Worm (Caenorhabditis elegans) whole organism, mixed stage, embryonic: ENCODE results near the gene C18E9.8.
A peak's percentile ranks its signal among the peaks of the same experiment; 100 is the strongest.

Experiments
- M03D4.4 ChIP-seq: sonication (generic microtip); optimal IDR thresholded peaks from 2 replicates; lab custom pipeline; 2017; ENCODE audit warnings: mild to moderate bottlenecking, missing genetic modification characterization, missing compliant biosample characterization
- bed-3 ChIP-seq: fragments of 200-800 bp; sonication (Bioruptor generic); optimal IDR thresholded peaks from 3 replicates; lab custom pipeline; 2018; ENCODE audit warnings: mild to moderate bottlenecking, missing genetic modification characterization, moderate library complexity, missing compliant biosample characterization
- blmp-1 ChIP-seq: fragments of 150-350 bp; optimal IDR thresholded peaks from 2 replicates; lab custom pipeline; 2014; ENCODE audit warnings: missing biosample characterization, missing genetic modification characterization
- ceh-39 ChIP-seq: fragments of 150-350 bp; optimal IDR thresholded peaks from 2 replicates; lab custom pipeline; 2014; ENCODE audit warnings: missing biosample characterization, missing genetic modification characterization
- ceh-43 ChIP-seq: fragments of 200-800 bp; sonication (Bioruptor generic); optimal IDR thresholded peaks from 2 replicates; lab custom pipeline; 2018; ENCODE audit warnings: mild to moderate bottlenecking, missing genetic modification characterization, moderate library complexity, missing compliant biosample characterization
- ceh-83 ChIP-seq: fragments of 200-800 bp; sonication (Bioruptor generic); optimal IDR thresholded peaks from 2 replicates; lab custom pipeline; 2018; ENCODE audit warnings: mild to moderate bottlenecking, missing genetic modification characterization, missing compliant biosample characterization
- ces-1 ChIP-seq: fragments of 150-350 bp; optimal IDR thresholded peaks from 2 replicates; lab custom pipeline; 2014; ENCODE audit warnings: missing biosample characterization, missing genetic modification reagents, missing genetic modification characterization
- cnd-1 ChIP-seq: fragments of 200-800 bp; sonication (Bioruptor generic); optimal IDR thresholded peaks from 2 replicates; lab custom pipeline; 2018; ENCODE audit warnings: mild to moderate bottlenecking, missing genetic modification characterization, missing compliant biosample characterization
- drap-1 ChIP-seq: fragments of 200-800 bp; sonication (Bioruptor generic); optimal IDR thresholded peaks from 3 replicates; lab custom pipeline; 2018; ENCODE audit warnings: mild to moderate bottlenecking, missing genetic modification characterization, missing compliant biosample characterization
- elt-1 ChIP-seq: sonication (generic microtip); optimal IDR thresholded peaks from 2 replicates; lab custom pipeline; 2017; ENCODE audit warnings: missing genetic modification characterization, mild to moderate bottlenecking, missing compliant biosample characterization, antibody characterized with exemption, moderate library complexity, borderline replicate concordance; ENCODE audit not compliant: insufficient read depth
- elt-3 ChIP-seq: fragments of 150-350 bp; optimal IDR thresholded peaks from 2 replicates; lab custom pipeline; 2014; ENCODE audit warnings: missing biosample characterization, missing genetic modification characterization
- flh-1 ChIP-seq: fragments of 200-800 bp; sonication (Bioruptor generic); optimal IDR thresholded peaks from 2 replicates; lab custom pipeline; 2018; ENCODE audit warnings: mild to moderate bottlenecking, missing genetic modification characterization, moderate library complexity, missing compliant biosample characterization
- ham-2 ChIP-seq: fragments of 200-800 bp; sonication (Bioruptor generic); optimal IDR thresholded peaks from 2 replicates; lab custom pipeline; 2018; ENCODE audit warnings: mild to moderate bottlenecking, missing genetic modification characterization, missing compliant biosample characterization
- hlh-1 ChIP-seq: fragments of 150-350 bp; optimal IDR thresholded peaks from 2 replicates; lab custom pipeline; 2014; ENCODE audit warnings: missing biosample characterization, missing genetic modification reagents, missing genetic modification characterization
- lin-13 ChIP-seq: fragments of 150-350 bp; optimal IDR thresholded peaks from 2 replicates; lab custom pipeline; 2014; ENCODE audit warnings: missing biosample characterization, missing genetic modification characterization
- lin-32 ChIP-seq: fragments of 200-800 bp; sonication (Bioruptor generic); optimal IDR thresholded peaks from 2 replicates; lab custom pipeline; 2018; ENCODE audit warnings: mild to moderate bottlenecking, missing genetic modification characterization, missing compliant biosample characterization
- lsy-2 ChIP-seq: fragments of 150-350 bp; optimal IDR thresholded peaks from 2 replicates; lab custom pipeline; 2014; ENCODE audit warnings: missing biosample characterization, missing genetic modification characterization
- mab-5 ChIP-seq: fragments of 150-350 bp; optimal IDR thresholded peaks from 2 replicates; lab custom pipeline; 2014; ENCODE audit warnings: missing biosample characterization, missing genetic modification characterization
- mep-1 ChIP-seq: fragments of 150-350 bp; optimal IDR thresholded peaks from 2 replicates; lab custom pipeline; 2017; ENCODE audit warnings: missing biosample characterization, missing genetic modification reagents, missing genetic modification characterization, inconsistent platforms
- mls-2 ChIP-seq: sonication (generic microtip); optimal IDR thresholded peaks from 2 replicates; lab custom pipeline; 2016; ENCODE audit warnings: mild to moderate bottlenecking, missing genetic modification characterization, moderate library complexity, missing compliant biosample characterization
- nhr-12 ChIP-seq: fragments of 150-350 bp; optimal IDR thresholded peaks from 2 replicates; lab custom pipeline; 2014; ENCODE audit warnings: missing biosample characterization, missing genetic modification characterization
- nhr-2 ChIP-seq: fragments of 150-350 bp; optimal IDR thresholded peaks from 2 replicates; lab custom pipeline; 2014; ENCODE audit warnings: missing biosample characterization, missing genetic modification characterization
- nhr-237 ChIP-seq: fragments of 150-350 bp; optimal IDR thresholded peaks from 2 replicates; lab custom pipeline; 2014; ENCODE audit warnings: missing biosample characterization, missing genetic modification characterization
- nhr-28 ChIP-seq: fragments of 150-350 bp; optimal IDR thresholded peaks from 2 replicates; lab custom pipeline; 2014; ENCODE audit warnings: missing biosample characterization, missing genetic modification characterization
- nhr-76 ChIP-seq: sonication (generic microtip); optimal IDR thresholded peaks from 2 replicates; lab custom pipeline; 2017; ENCODE audit warnings: missing biosample characterization, missing genetic modification characterization
- pha-4 ChIP-seq: fragments of 150-350 bp; optimal IDR thresholded peaks from 2 replicates; lab custom pipeline; 2018; ENCODE audit warnings: missing biosample characterization, missing genetic modification reagents, missing genetic modification characterization
- sem-2 ChIP-seq: fragments of 200-800 bp; sonication (Bioruptor generic); optimal IDR thresholded peaks from 2 replicates; lab custom pipeline; 2018; ENCODE audit warnings: mild to moderate bottlenecking, missing genetic modification characterization, missing compliant biosample characterization
- snpc-4 ChIP-seq: fragments of 150-350 bp; optimal IDR thresholded peaks from 2 replicates; lab custom pipeline; 2014; ENCODE audit warnings: missing biosample characterization, missing genetic modification characterization
- tbx-8 ChIP-seq: fragments of 200-800 bp; sonication (Bioruptor generic); optimal IDR thresholded peaks from 2 replicates; lab custom pipeline; 2018; ENCODE audit warnings: mild to moderate bottlenecking, missing genetic modification characterization, moderate library complexity, missing compliant biosample characterization
- unc-39 ChIP-seq: fragments of 150-350 bp; optimal IDR thresholded peaks from 2 replicates; lab custom pipeline; 2014; ENCODE audit warnings: missing biosample characterization, missing genetic modification characterization
- unc-62 ChIP-seq: fragments of 150-350 bp; optimal IDR thresholded peaks from 2 replicates; lab custom pipeline; 2014; ENCODE audit warnings: missing biosample characterization, missing genetic modification reagents, missing genetic modification characterization
- zip-8 ChIP-seq: fragments of 150-350 bp; optimal IDR thresholded peaks from 2 replicates; lab custom pipeline; 2014; ENCODE audit warnings: missing biosample characterization, missing genetic modification characterization
- ztf-11 ChIP-seq: fragments of 150-350 bp; optimal IDR thresholded peaks from 2 replicates; lab custom pipeline; 2014; ENCODE audit warnings: missing biosample characterization, missing genetic modification characterization

The C18E9.8 gene

ce11 chrII:9028096-9028495 is 40.2 kb upstream of the C18E9.8 start:
- TF ChIP-seq nhr-76 (no peak), ces-1 (GFP tag; lab: Kevin White, UChicago) (no peak), elt-3 (tag; lab: Kevin White, UChicago) (no peak), zip-8 (tag; lab: Kevin White, UChicago) (no peak), mab-5 (tag; lab: Kevin White, UChicago) (no peak), sem-2 (GFP tag; lab: Kevin White, UChicago) (no peak), elt-1 (tag; lab: Kevin White, UChicago) (no peak), nhr-28 (tag; lab: Kevin White, UChicago) (no peak), nhr-2 (tag; lab: Kevin White, UChicago) (no peak), bed-3 (GFP tag; lab: Kevin White, UChicago) (no peak), ceh-43 (GFP tag; lab: Kevin White, UChicago) (no peak), ztf-11 (tag; lab: Kevin White, UChicago) (no peak), snpc-4 (no peak), lin-32 (GFP tag; lab: Kevin White, UChicago) (no peak), blmp-1 (no peak), drap-1 (no peak), cnd-1 (tag; lab: Kevin White, UChicago) (no peak), lsy-2 (tag; lab: Kevin White, UChicago) (no peak), unc-62 (GFP tag; lab: Kevin White, UChicago) (no peak)

DNA sequence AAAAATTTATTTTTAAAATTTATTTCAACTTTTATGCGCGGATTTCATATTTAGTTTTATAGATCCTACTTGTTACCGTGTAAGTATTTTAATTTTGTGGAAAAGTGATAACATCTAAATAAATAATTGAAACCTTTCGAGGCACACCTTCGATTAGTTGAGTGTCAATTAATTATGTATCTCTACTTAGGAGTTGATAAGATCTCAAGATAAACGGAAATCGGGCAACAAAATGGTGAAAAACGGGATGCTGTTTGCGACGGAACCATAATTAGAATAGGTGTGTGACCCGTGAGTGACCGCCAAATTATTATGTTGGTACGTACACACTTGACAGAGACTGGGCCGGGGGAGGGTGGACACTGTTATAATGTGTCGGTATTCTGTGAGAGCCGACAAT is 38.5 kb upstream of the C18E9.8 start:
- TF ChIP-seq nhr-2 (tag; lab: Kevin White, UChicago) (peak; percentile 44), lin-32 (GFP tag; lab: Kevin White, UChicago) (no peak)

ce11 chrII:9024312-9024711 is 36.5 kb upstream of the C18E9.8 start:
- TF ChIP-seq flh-1 (GFP tag; lab: Kevin White, UChicago) (no peak), nhr-12 (tag; lab: Kevin White, UChicago) (no peak), elt-3 (tag; lab: Kevin White, UChicago) (no peak), pha-4 (no peak), snpc-4 (no peak), lin-13 (tag; lab: Kevin White, UChicago) (no peak), bed-3 (GFP tag; lab: Kevin White, UChicago) (no peak), hlh-1 (tag; lab: Kevin White, UChicago) (no peak), ztf-11 (tag; lab: Kevin White, UChicago) (no peak), M03D4.4 (tag; lab: Kevin White, UChicago) (no peak), ces-1 (GFP tag; lab: Kevin White, UChicago) (no peak), nhr-2 (tag; lab: Kevin White, UChicago) (no peak), blmp-1 (no peak), drap-1 (no peak), cnd-1 (tag; lab: Kevin White, UChicago) (no peak)

- no peak for TF ChIP-seq nhr-237 (tag; lab: Kevin White, UChicago)
- TF ChIP-seq zip-8 (tag; lab: Kevin White, UChicago): no peak
- TF ChIP-seq nhr-2 (tag; lab: Kevin White, UChicago): no peak
- TF ChIP-seq unc-39 (tag; lab: Kevin White, UChicago): no peak
These were observed 33.8 kb upstream of the C18E9.8 start for ce11 chrII:9021625-9022024.

ce11 chrII:9019704-9020103 is 31.8 kb upstream of the C18E9.8 start, which contains the start of gene dep-1:
Gene dep-1 (minus strand): TSS chrII:9019798.
- no peak for TF ChIP-seq nhr-76
- no peak for TF ChIP-seq tbx-8 (GFP tag; lab: Kevin White, UChicago)
- TF ChIP-seq pha-4: no peak
- no peak for TF ChIP-seq ham-2
- TF ChIP-seq cnd-1 (tag; lab: Kevin White, UChicago): no peak
- no peak for TF ChIP-seq bed-3 (GFP tag; lab: Kevin White, UChicago)
- TF ChIP-seq flh-1 (GFP tag; lab: Kevin White, UChicago): no peak
- TF ChIP-seq elt-1 (tag; lab: Kevin White, UChicago): no peak

DNA sequence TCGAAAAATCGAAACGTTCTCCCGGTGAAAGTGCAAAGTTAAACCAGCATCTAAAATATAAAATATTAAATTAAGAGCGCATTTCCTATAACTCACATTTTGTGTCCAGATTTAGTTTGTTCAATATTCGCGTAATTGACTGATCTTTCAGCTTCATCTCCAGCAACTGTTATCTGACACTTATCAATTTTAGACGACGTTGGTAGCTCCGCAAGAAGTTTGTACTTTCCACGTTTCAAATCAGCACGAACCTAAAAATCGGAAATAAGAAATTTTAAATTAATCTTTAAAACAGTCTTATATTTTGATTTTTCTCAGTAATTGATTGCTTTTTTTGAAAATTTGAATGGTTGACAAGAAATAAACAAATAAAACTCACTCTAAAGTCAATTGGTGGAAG is 29.8 kb upstream of the C18E9.8 start:
- TF ChIP-seq nhr-76 (no peak), ceh-39 (no peak), tbx-8 (GFP tag; lab: Kevin White, UChicago) (no peak), blmp-1 (no peak), mep-1 (no peak), nhr-237 (tag; lab: Kevin White, UChicago) (no peak), ceh-83 (GFP tag; lab: Kevin White, UChicago) (no peak), elt-3 (tag; lab: Kevin White, UChicago) (no peak), mls-2 (no peak), zip-8 (tag; lab: Kevin White, UChicago) (no peak), snpc-4 (no peak), flh-1 (GFP tag; lab: Kevin White, UChicago) (no peak), sem-2 (GFP tag; lab: Kevin White, UChicago) (no peak), nhr-2 (tag; lab: Kevin White, UChicago) (no peak)
